Worm (Caenorhabditis elegans): ENCODE data around the gene rgs-9.
A peak's percentile ranks its signal among the peaks of the same experiment; 100 is the strongest.

Gene rgs-9

DNA sequence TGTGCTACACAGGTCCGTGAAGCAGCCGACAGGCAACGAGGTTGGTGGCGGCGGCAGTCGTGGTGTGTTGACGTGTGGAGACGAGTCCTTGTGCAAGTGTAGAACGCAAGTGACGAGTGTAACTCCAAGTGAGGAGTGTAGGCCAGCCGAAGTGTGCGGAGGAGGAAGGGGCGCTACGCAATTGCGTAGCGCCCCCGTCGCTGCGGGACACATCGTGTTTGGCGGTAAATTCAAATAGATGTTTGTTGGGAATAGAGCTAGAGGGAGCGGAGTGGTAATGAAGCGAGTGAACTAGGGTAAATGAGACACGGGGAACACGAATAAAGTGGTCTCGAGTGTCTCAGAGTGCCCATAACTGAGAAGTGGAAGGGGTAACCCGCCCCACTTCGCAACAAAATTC is 18.5 kb downstream of the rgs-9 start:
- peak; percentile 9 for TF ChIP-seq sdc-2 (tag; optimal IDR thresholded peaks at IDR 0.05)

DNA sequence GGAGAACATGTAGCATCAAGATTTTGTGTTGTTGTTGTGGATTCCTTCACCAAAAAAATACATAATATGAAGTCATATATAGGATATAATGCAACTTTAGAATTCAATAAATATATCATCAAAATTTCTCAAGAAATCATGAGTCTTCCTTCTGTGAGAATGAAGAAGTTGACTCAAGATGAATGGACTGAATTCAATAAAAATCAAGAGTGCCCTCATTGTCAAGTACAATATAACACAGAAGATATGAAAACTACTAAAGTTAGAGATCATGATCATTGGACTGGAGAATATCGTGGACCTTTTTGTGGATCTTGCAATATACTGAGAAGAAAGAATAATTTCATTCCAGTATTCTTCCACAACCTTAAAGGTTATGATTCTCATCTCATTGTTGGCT is 20.4 kb downstream of the rgs-9 start:
- TF ChIP-seq pat-9 (tag; optimal IDR thresholded peaks at IDR 0.05) (no peak), T23F11.4 (GFP tag; optimal IDR thresholded peaks at IDR 0.05) (no peak)

DNA sequence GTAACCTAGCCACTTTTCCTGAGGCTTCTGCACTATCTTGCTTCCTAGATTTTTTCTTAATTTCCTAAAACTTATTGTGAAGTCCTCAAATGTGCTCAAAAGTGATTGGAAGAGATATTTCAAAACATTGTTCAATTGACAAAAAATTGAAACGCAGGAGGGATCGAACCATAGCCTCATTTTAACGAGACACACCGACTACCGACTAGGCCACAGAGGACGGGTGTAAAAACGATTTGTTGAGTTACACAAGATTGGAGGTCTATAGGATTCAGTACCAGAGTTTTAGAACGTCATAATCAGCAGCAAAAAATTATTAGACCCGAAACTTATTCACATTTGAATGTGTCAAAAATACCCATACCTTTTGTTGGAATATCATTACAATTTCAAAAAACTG is 24.2 kb downstream of the rgs-9 start:
- TF ChIP-seq nfya-1 (tag; optimal IDR thresholded peaks at IDR 0.05) = no peak
- TF ChIP-seq F13H6.1 (tag; optimal IDR thresholded peaks at IDR 0.05) = no peak
- no peak for TF ChIP-seq lin-11 (tag; optimal IDR thresholded peaks at IDR 0.05)
- no peak for TF ChIP-seq odd-2 (tag; optimal IDR thresholded peaks at IDR 0.05)

ce11 chrX:1939887-1940286 is 24.8 kb downstream of the rgs-9 start, which contains the start of gene Y59E1A.4:
Gene Y59E1A.4, minus strand, starts transcription at chrX:1939987.
- TF ChIP-seq hlh-8 (tag; optimal IDR thresholded peaks at IDR 0.05) (no peak), ztf-16 (tag; optimal IDR thresholded peaks at IDR 0.05) (no peak), zip-5 (tag; optimal IDR thresholded peaks at IDR 0.05) (no peak), ceh-24 (tag; optimal IDR thresholded peaks at IDR 0.05) (no peak), unc-86 (tag; optimal IDR thresholded peaks at IDR 0.05) (no peak), sox-2 (GFP tag; IDR thresholded peaks at IDR 0.05) (no peak), elt-2 (tag; optimal IDR thresholded peaks at IDR 0.05) (no peak), elt-4 (tag; optimal IDR thresholded peaks at IDR 0.05) (no peak), unc-55 (GFP tag; optimal IDR thresholded peaks at IDR 0.05) (no peak), ahr-1 (tag; optimal IDR thresholded peaks at IDR 0.05) (no peak), dmd-4 (tag; optimal IDR thresholded peaks at IDR 0.05; ENCODE audit: borderline replicate concordance) (no peak), hlh-13 (GFP tag; optimal IDR thresholded peaks at IDR 0.05) (no peak), fkh-6 (tag; optimal IDR thresholded peaks at IDR 0.05) (no peak), ama-1 (optimal IDR thresholded peaks at IDR 0.05) (no peak), dve-1 (tag; optimal IDR thresholded peaks at IDR 0.05) (no peak), unc-42 (tag; optimal IDR thresholded peaks at IDR 0.05) (no peak), pha-2 (tag; optimal IDR thresholded peaks at IDR 0.05) (no peak), gmeb-2 (tag; optimal IDR thresholded peaks at IDR 0.05) (no peak)

DNA sequence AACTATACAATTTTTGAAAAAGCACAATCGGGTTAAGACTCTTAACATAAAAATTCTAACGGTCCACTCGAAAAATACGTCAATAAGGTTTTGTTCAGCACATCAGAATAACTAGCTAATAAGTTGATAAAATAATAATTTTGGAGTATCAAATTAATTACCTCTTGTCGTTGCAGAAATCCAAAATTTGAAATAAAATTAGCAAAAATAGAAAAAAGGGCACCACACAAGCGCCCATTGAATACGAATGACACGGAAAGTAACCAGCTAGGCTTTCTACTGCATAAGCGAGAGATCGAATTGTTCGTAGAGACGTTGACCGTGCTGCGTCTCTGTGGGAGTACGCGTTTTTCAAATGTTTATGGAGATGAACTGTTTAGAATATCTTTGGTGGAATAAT is 44.0 kb downstream of the rgs-9 start:
- no peak for TF ChIP-seq ttx-3 (tag; optimal IDR thresholded peaks at IDR 0.05)
- TF ChIP-seq ceh-2 (tag; optimal IDR thresholded peaks at IDR 0.05) = no peak
- TF ChIP-seq sdc-2 (tag; optimal IDR thresholded peaks at IDR 0.05) = no peak
- TF ChIP-seq pros-1 (tag; optimal IDR thresholded peaks at IDR 0.05) = no peak
- no peak for TF ChIP-seq odd-2 (tag; optimal IDR thresholded peaks at IDR 0.05)

DNA sequence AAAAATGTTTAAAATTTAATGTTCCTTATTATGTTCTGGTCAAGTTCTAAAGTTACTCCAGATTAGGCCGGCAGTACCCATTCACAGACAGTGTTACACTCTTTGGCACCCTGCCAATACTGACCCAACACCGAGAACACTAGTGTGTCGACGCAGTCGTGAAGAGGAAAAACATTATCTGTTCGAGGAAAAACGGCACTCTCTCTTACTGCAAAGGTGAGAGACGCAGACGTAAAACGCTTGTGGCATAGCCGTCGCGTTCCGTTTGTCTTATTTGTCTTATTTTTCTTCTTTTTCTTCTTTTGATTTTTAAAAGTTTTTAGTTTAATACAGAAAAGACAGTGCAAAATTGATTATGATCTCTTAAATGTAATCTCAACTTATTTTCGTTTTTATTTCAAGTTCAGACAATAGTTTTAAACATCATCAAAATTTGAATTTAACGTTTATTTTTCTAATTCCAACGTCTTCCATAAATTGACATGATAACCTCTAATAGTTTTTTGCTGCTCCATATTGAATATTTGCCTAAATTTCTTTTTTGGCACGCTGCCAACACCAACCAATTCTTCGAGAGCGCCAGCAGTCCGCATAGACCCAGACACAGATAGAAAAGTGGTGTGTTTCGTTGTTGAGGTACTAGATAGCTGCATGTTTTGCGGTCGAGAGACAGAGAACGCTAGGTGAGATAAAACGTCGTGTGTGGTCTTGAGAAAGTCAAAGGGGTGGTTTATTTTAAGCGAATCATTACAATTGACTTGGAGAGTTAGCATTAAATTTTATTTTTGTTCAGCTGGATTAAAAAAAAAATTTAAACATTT is 46.0 kb downstream of the rgs-9 start:
- TF ChIP-seq fkh-6 (tag; optimal IDR thresholded peaks at IDR 0.05) (no peak), nfya-1 (tag; optimal IDR thresholded peaks at IDR 0.05) (peak; percentile 9), rnt-1 (tag; optimal IDR thresholded peaks at IDR 0.05) (peak; percentile 93), pqm-1 (tag; optimal IDR thresholded peaks at IDR 0.05) (no peak), sdc-2 (tag; optimal IDR thresholded peaks at IDR 0.05) (peak; percentile 95)

- no peak for TF ChIP-seq sox-4 (tag; optimal IDR thresholded peaks at IDR 0.05)
- TF ChIP-seq nhr-232 (tag; optimal IDR thresholded peaks at IDR 0.05) = no peak
- TF ChIP-seq che-1 (tag; optimal IDR thresholded peaks at IDR 0.05) = no peak
- no peak for TF ChIP-seq fax-1 (tag; optimal IDR thresholded peaks at IDR 0.05)
- no peak for TF ChIP-seq ztf-16 (tag; optimal IDR thresholded peaks at IDR 0.05)
- no peak for TF ChIP-seq ceh-6 (GFP tag; optimal IDR thresholded peaks at IDR 0.05)
- TF ChIP-seq pag-3 (tag; optimal IDR thresholded peaks at IDR 0.05; ENCODE audit: borderline replicate concordance) = no peak
- TF ChIP-seq F13H6.1 (tag; optimal IDR thresholded peaks at IDR 0.05) = no peak
- TF ChIP-seq tbx-7 (tag; optimal IDR thresholded peaks at IDR 0.05) = no peak
- TF ChIP-seq pqm-1 (tag; optimal IDR thresholded peaks at IDR 0.05) = no peak
- TF ChIP-seq C38D4.7 (GFP tag; optimal IDR thresholded peaks at IDR 0.05) = no peak
- TF ChIP-seq ets-4 (tag; optimal IDR thresholded peaks at IDR 0.05) = no peak
- TF ChIP-seq rnt-1 (tag; optimal IDR thresholded peaks at IDR 0.05) = no peak
- no peak for TF ChIP-seq pax-1 (tag; optimal IDR thresholded peaks at IDR 0.05)
- TF ChIP-seq sox-2 (GFP tag; IDR thresholded peaks at IDR 0.05) = no peak
- no peak for TF ChIP-seq ceh-24 (tag; optimal IDR thresholded peaks at IDR 0.05)
- TF ChIP-seq fkh-6 (tag; optimal IDR thresholded peaks at IDR 0.05) = no peak
- no peak for TF ChIP-seq fkh-10 (GFP tag; optimal IDR thresholded peaks at IDR 0.05)
Observed at ce11 chrX:1962273-1962672, 47.2 kb downstream of the rgs-9 start, which contains the start of gene F52D2.7. Gene F52D2.7, plus strand, starts transcription at chrX:1962573.

Data from whole organism, late embryonic.